Fruit fly (Drosophila melanogaster): ENCODE measurements around the gene Tmem43.

Gene Tmem43

dm6 chr3L:7954967-7955366 lies 40.0 kb upstream of the Tmem43 start (continued):
- TF ChIP-seq dati (GFP tag; IDR thresholded peaks at IDR 0.05) (no peak), CG2199 (GFP tag; IDR thresholded peaks at IDR 0.05) (0 out of 3 replicates have a peak, but pooled peaks have one; percentile 13), CG17802 (tag; optimal IDR thresholded peaks at IDR 0.05) (no peak), Nf-YB (GFP tag; optimal IDR thresholded peaks at IDR 0.05) (peak; percentile 71), Nf-YC (tag; optimal IDR thresholded peaks at IDR 0.05) (peak; percentile 87), ssp (GFP tag; IDR thresholded peaks at IDR 0.05) (no peak), sr (GFP tag; IDR thresholded peaks at IDR 0.05) (no peak), D19B (GFP tag; optimal IDR thresholded peaks at IDR 0.05) (no peak), CG6654 (GFP tag; optimal IDR thresholded peaks at IDR 0.05) (no peak), CG14667 (GFP tag; IDR thresholded peaks at IDR 0.05) (no peak), pita (GFP tag; optimal IDR thresholded peaks at IDR 0.05) (no peak), gcm (GFP tag; optimal IDR thresholded peaks at IDR 0.05) (peak; percentile 66), Jarid2 (GFP tag; optimal IDR thresholded peaks at IDR 0.05) (no peak), CG3847 (GFP tag; IDR thresholded peaks at IDR 0.05) (no peak), gsb-n (tag; optimal IDR thresholded peaks at IDR 0.05) (peak; percentile 7), CG16813 (GFP tag; IDR thresholded peaks at IDR 0.05; ENCODE audit: partially characterized antibody) (no peak), CG31388 (GFP tag; optimal IDR thresholded peaks at IDR 0.05) (no peak), fd3F (GFP tag; optimal IDR thresholded peaks at IDR 0.05) (no peak), Dip3 (GFP tag; optimal IDR thresholded peaks at IDR 0.05) (no peak), crol (GFP tag; IDR thresholded peaks at IDR 0.05) (peak; percentile 96), cato (GFP tag; optimal IDR thresholded peaks at IDR 0.05; ENCODE audit: borderline replicate concordance) (no peak), CG3163 (GFP tag; optimal IDR thresholded peaks at IDR 0.05) (no peak), CG18619 (GFP tag; optimal IDR thresholded peaks at IDR 0.05) (no peak), CG30403 (GFP tag; optimal IDR thresholded peaks at IDR 0.05) (no peak), zen2 (GFP tag; IDR thresholded peaks at IDR 0.05; ENCODE audit: partially characterized antibody) (no peak), maf-S (GFP tag; optimal IDR thresholded peaks at IDR 0.05) (no peak), ham (GFP tag; IDR thresholded peaks at IDR 0.05) (no peak), twi (tag; optimal IDR thresholded peaks at IDR 0.05) (no peak), kni (GFP tag; optimal IDR thresholded peaks at IDR 0.05) (peak; percentile 34), CG10654 (GFP tag; optimal IDR thresholded peaks at IDR 0.05) (no peak), Lim3 (GFP tag; IDR thresholded peaks at IDR 0.05) (peak; percentile 39; the same call in 1 of the 2 replicates), exex (tag; optimal IDR thresholded peaks at IDR 0.05) (peak; percentile 57), Hr51 (GFP tag; optimal IDR thresholded peaks at IDR 0.05) (peak in 1 of 2 experiments; percentile 12), CG4360 (GFP tag; IDR thresholded peaks at IDR 0.05) (peak; percentile 34; the same call in 1 of the 2 replicates), CG4404 (GFP tag; IDR thresholded peaks at IDR 0.05) (no peak), CG13894 (tag; optimal IDR thresholded peaks at IDR 0.05) (no peak), CG31365 (tag; optimal IDR thresholded peaks at IDR 0.05) (no peak), tll (GFP tag; optimal IDR thresholded peaks at IDR 0.05) (no peak), sc (optimal IDR thresholded peaks at IDR 0.05) (no peak), sc (GFP tag; optimal IDR thresholded peaks at IDR 0.05) (no peak), CG6813 (GFP tag; optimal IDR thresholded peaks at IDR 0.05) (no peak), CG7839 (tag; optimal IDR thresholded peaks at IDR 0.05) (no peak), jing (GFP tag; optimal IDR thresholded peaks at IDR 0.05) (no peak), TFAM (GFP tag; optimal IDR thresholded peaks at IDR 0.05) (no peak), crc (GFP tag; optimal IDR thresholded peaks at IDR 0.05) (no peak), CG16863 (GFP tag; optimal IDR thresholded peaks at IDR 0.05) (no peak), CG18764 (GFP tag; optimal IDR thresholded peaks at IDR 0.05) (no peak), abd-A (tag; optimal IDR thresholded peaks at IDR 0.05) (peak; percentile 81), NfI (GFP tag; optimal IDR thresholded peaks at IDR 0.05) (no peak), Hr39 (optimal IDR thresholded peaks at IDR 0.05) (peak; percentile 10), hkb (optimal IDR thresholded peaks at IDR 0.05) (no peak), hkb (GFP tag; IDR thresholded peaks at IDR 0.05) (no peak)
